Worm (Caenorhabditis elegans) whole organism, midembryonic: Measurements from ENCODE around the gene F22F1.3.

Source experiments
- cog-1 ChIP-seq: sonication (generic microtip); optimal IDR thresholded peaks from 2 replicates; lab custom pipeline; 2016; ENCODE audit warnings: missing genetic modification characterization, missing compliant biosample characterization
- flt-1 ChIP-seq: fragments of 200-800 bp; sonication (Bioruptor generic); IDR thresholded peaks from 2 replicates; pipeline ENCODE4 v1.3.6; 2022; ENCODE audit warnings: missing genetic modification characterization, missing compliant biosample characterization
- klf-2 ChIP-seq: fragments of 200-800 bp; sonication (Bioruptor generic); conservative IDR thresholded peaks from 2 replicates; pipeline ENCODE4 v1.3.6; 2022; ENCODE audit warnings: missing genetic modification reagents, missing genetic modification characterization, missing compliant biosample characterization
- ref-1 ChIP-seq: fragments of 200-800 bp; sonication (Bioruptor generic); conservative IDR thresholded peaks from 2 replicates; pipeline ENCODE4 v1.3.6; 2022; ENCODE audit warnings: missing genetic modification reagents, missing genetic modification characterization, missing compliant biosample characterization
- ztf-23 ChIP-seq: fragments of 200-800 bp; sonication (Bioruptor generic); IDR thresholded peaks from 2 replicates; pipeline ENCODE4 v1.3.6; 2022; ENCODE audit warnings: missing genetic modification reagents, missing genetic modification characterization, missing compliant biosample characterization
- ztf-29 ChIP-seq: fragments of 200-800 bp; sonication (Bioruptor generic); IDR thresholded peaks from 2 replicates; pipeline ENCODE4 v1.3.6; 2022; ENCODE audit warnings: missing genetic modification reagents, missing genetic modification characterization, missing compliant biosample characterization

ce11 chrX:8163555-8163954, 682 bp upstream of the F22F1.3 start:
- TF ChIP-seq flt-1 (GFP tag; lab: Robert Waterston, UW): peak; percentile 26; the same call in 1 of the 2 replicates
- TF ChIP-seq ztf-23: 0 out of 2 replicates have a peak, but pooled peaks have one; percentile 8
- TF ChIP-seq cog-1 (tag; lab: Kevin White, UChicago): no peak
- no peak for TF ChIP-seq ztf-29 (GFP tag; lab: Robert Waterston, UW)
- TF ChIP-seq klf-2: no peak
- no peak for TF ChIP-seq ref-1
